Fruit fly (Drosophila melanogaster): ENCODE measurements around the gene CG13126.

dm6 chr2L:9946051-9946450, 7.9 kb downstream of the CG13126 start:
- no peak for TF ChIP-seq CG8478 (optimal IDR thresholded peaks at IDR 0.05)
- TF ChIP-seq EcR (GFP tag; optimal IDR thresholded peaks at IDR 0.05) = no peak
- TF ChIP-seq psq (optimal IDR thresholded peaks at IDR 0.05) = no peak

Measured in whole organism.